Worm (Caenorhabditis elegans) whole organism, young adult: ENCODE data around the gene ent-4.

Source experiments
- Y79H2A.3 ChIP-seq: fragments of 200-800 bp; sonication (Bioruptor generic); conservative IDR thresholded peaks from 2 replicates; pipeline ENCODE4 v1.3.6; 2022; ENCODE audit warnings: missing genetic modification reagents, missing genetic modification characterization, missing compliant biosample characterization
- ama-1 ChIP-seq, 3 experiments: fragments of 150-350 bp in 1 of 3; sonication (generic microtip) in 2 of 3; optimal IDR thresholded peaks; 2 replicates each; lab custom pipeline; 2014 to 2018; ENCODE audit warnings: missing biosample characterization in 2 of 3, missing genetic modification characterization in 2 of 3, missing genetic modification reagents in 2 of 3
- ceh-100 ChIP-seq: fragments of 200-800 bp; sonication (Bioruptor generic); IDR thresholded peaks from 2 replicates; pipeline ENCODE4 v1.3.6; 2022; ENCODE audit warnings: missing genetic modification reagents, missing genetic modification characterization, missing compliant biosample characterization
- ceh-40 ChIP-seq: fragments of 200-800 bp; sonication (Bioruptor generic); IDR thresholded peaks from 2 replicates; pipeline ENCODE4 v1.3.6; 2022; ENCODE audit warnings: missing genetic modification characterization, missing compliant biosample characterization
- lin-54 ChIP-seq: fragments of 200-800 bp; sonication (Bioruptor generic); optimal IDR thresholded peaks from 2 replicates; lab custom pipeline; 2018; ENCODE audit warnings: mild to moderate bottlenecking, missing genetic modification characterization, missing compliant biosample characterization
- mcd-1 ChIP-seq: fragments of 200-800 bp; sonication (Bioruptor generic); IDR thresholded peaks from 2 replicates; pipeline ENCODE4 v1.3.6; 2022; ENCODE audit warnings: missing genetic modification reagents, missing genetic modification characterization, missing compliant biosample characterization
- snpc-1.1 ChIP-seq: sonication (generic microtip); optimal IDR thresholded peaks from 2 replicates; lab custom pipeline; 2017; ENCODE audit warnings: missing genetic modification characterization, mild to moderate bottlenecking, missing compliant biosample characterization, antibody characterized with exemption, moderate library complexity, missing genotype, missing genetic modification reagents; ENCODE audit not compliant: insufficient read depth
- sptf-2 ChIP-seq: fragments of 200-800 bp; sonication (Bioruptor generic); optimal IDR thresholded peaks from 2 replicates; lab custom pipeline; 2018; ENCODE audit warnings: mild to moderate bottlenecking, missing genetic modification characterization, missing compliant biosample characterization
- unc-130 ChIP-seq: sonication (generic microtip); optimal IDR thresholded peaks from 2 replicates; lab custom pipeline; 2016; ENCODE audit warnings: missing genetic modification reagents, missing genetic modification characterization, missing compliant biosample characterization
- ztf-26 ChIP-seq: sonication (generic microtip); optimal IDR thresholded peaks from 2 replicates; lab custom pipeline; 2017; ENCODE audit warnings: missing genetic modification characterization, missing compliant biosample characterization

DNA sequence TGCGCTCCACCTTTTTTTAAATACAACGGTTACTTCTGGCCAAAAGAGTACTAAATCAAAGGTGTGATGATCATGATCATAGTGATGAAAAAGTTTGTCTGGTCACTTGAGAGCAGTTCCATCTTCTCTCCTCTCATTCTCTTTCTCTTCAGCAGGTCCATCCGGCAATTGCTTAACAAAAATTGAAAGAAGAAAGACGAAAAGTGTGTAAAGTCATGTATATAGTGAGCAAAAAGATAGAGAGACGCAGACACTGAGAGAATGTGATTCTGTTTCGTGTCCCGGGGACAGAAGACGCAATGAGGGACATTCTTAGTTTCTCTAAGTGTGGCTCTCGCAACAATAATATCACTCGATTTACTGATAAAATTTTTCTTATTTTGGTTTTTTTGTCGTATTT is 22.1 kb downstream of the ent-4 start:
- TF ChIP-seq unc-130 (GFP tag; lab: Kevin White, UChicago): no peak
- no peak for TF ChIP-seq Y79H2A.3 (GFP tag; lab: Robert Waterston, UW)
- no peak for TF ChIP-seq snpc-1.1
- TF ChIP-seq ama-1 (optimal IDR thresholded peaks at IDR 0.05; lab: Kevin White, UChicago): no peak
- no peak for TF ChIP-seq ama-1 (GFP tag; optimal IDR thresholded peaks at IDR 0.05; lab: Kevin White, UChicago)
- TF ChIP-seq ceh-40: no peak
- TF ChIP-seq ztf-26 (tag; lab: Kevin White, UChicago): no peak
- TF ChIP-seq mcd-1: no peak
- TF ChIP-seq lin-54 (GFP tag; lab: Kevin White, UChicago): no peak
- TF ChIP-seq sptf-2 (GFP tag; lab: Kevin White, UChicago): no peak
- no peak for TF ChIP-seq ceh-100 (GFP tag; lab: Robert Waterston, UW)
